Fruit fly (Drosophila melanogaster) whole organism, embryonic: ENCODE results near the gene CG43400.

Experiments used
- Bteb2 ChIP-seq: fragments of 200-800 bp; sonication (Bioruptor generic); optimal IDR thresholded peaks from 2 replicates; lab custom pipeline; 2016; ENCODE audit warnings: missing biosample characterization, missing genetic modification characterization
- CG10267 ChIP-seq: fragments of 200-800 bp; sonication (Bioruptor generic); optimal IDR thresholded peaks from 2 replicates; lab custom pipeline; 2018; ENCODE audit warnings: missing biosample characterization, mild to moderate bottlenecking, missing genetic modification characterization, moderate library complexity
- CG11504 ChIP-seq: fragments of 200-800 bp; sonication (Bioruptor generic); optimal IDR thresholded peaks from 3 replicates; lab custom pipeline; 2019; ENCODE audit warnings: missing biosample characterization, mild to moderate bottlenecking, missing genetic modification characterization, moderate library complexity
- CG12659 ChIP-seq: fragments of 200-800 bp; sonication (Bioruptor generic); optimal IDR thresholded peaks from 3 replicates; lab custom pipeline; 2017; ENCODE audit warnings: mild to moderate bottlenecking, missing biosample characterization, missing genetic modification reagents, missing genetic modification characterization
- CG15696 ChIP-seq: fragments of 200-800 bp; sonication (Bioruptor generic); optimal IDR thresholded peaks from 2 replicates; lab custom pipeline; 2019; ENCODE audit warnings: missing biosample characterization, mild to moderate bottlenecking, missing genetic modification characterization, moderate library complexity
- CG1602 ChIP-seq: fragments of 200-800 bp; sonication (Bioruptor generic); optimal IDR thresholded peaks from 3 replicates; lab custom pipeline; 2016; ENCODE audit warnings: missing biosample characterization, missing genetic modification characterization
- CG16815 ChIP-seq: fragments of 200-800 bp; sonication (Bioruptor generic); optimal IDR thresholded peaks from 3 replicates; lab custom pipeline; 2017; ENCODE audit warnings: missing biosample characterization, mild to moderate bottlenecking, missing genetic modification characterization
- CG18262 ChIP-seq: fragments of 200-800 bp; optimal IDR thresholded peaks from 3 replicates; lab custom pipeline; 2019; ENCODE audit warnings: missing biosample characterization, mild to moderate bottlenecking, missing genetic modification characterization, moderate library complexity
- CG2202 ChIP-seq: fragments of 200-800 bp; sonication (Bioruptor generic); optimal IDR thresholded peaks from 2 replicates; lab custom pipeline; 2018; ENCODE audit warnings: missing biosample characterization, mild to moderate bottlenecking, missing genetic modification characterization
- CG33557 ChIP-seq: fragments of 200-800 bp; sonication (Bioruptor generic); optimal IDR thresholded peaks from 2 replicates; lab custom pipeline; 2019; ENCODE audit warnings: missing biosample characterization, mild to moderate bottlenecking, missing genetic modification characterization, moderate library complexity
- CG4328 ChIP-seq: fragments of 200-800 bp; sonication (Bioruptor generic); optimal IDR thresholded peaks from 3 replicates; lab custom pipeline; 2017; ENCODE audit warnings: missing biosample characterization, missing genetic modification reagents, missing genetic modification characterization
- CG4424 ChIP-seq: fragments of 200-800 bp; sonication (Bioruptor generic); optimal IDR thresholded peaks from 3 replicates; lab custom pipeline; 2016; ENCODE audit warnings: missing biosample characterization, missing genetic modification characterization
- CG4730 ChIP-seq: fragments of 200-800 bp; sonication (Bioruptor generic); IDR thresholded peaks from 2 replicates; pipeline ENCODE4 v1.3.6; 2022; ENCODE audit warnings: missing biosample characterization, missing genetic modification characterization
- CG6683 ChIP-seq: fragments of 200-800 bp; sonication (Bioruptor generic); optimal IDR thresholded peaks from 2 replicates; lab custom pipeline; 2017; ENCODE audit warnings: missing biosample characterization, mild to moderate bottlenecking, missing genetic modification characterization, missing genetic modification reagents
- CG6689 ChIP-seq: fragments of 200-800 bp; sonication (Bioruptor generic); IDR thresholded peaks from 2 replicates; pipeline ENCODE4 v1.3.6; 2022; ENCODE audit warnings: missing biosample characterization, missing genetic modification characterization
- CG6791 ChIP-seq: fragments of 200-800 bp; sonication (Bioruptor generic); IDR thresholded peaks from 3 replicates; pipeline ENCODE4 v1.3.6; 2022; ENCODE audit warnings: missing biosample characterization, missing genetic modification characterization; ENCODE audit not compliant: partially characterized antibody
- CG8924 ChIP-seq: fragments of 200-800 bp; optimal IDR thresholded peaks from 3 replicates; lab custom pipeline; 2019; ENCODE audit warnings: missing biosample characterization, mild to moderate bottlenecking, missing genetic modification characterization, moderate library complexity
- CG9932 ChIP-seq: fragments of 200-800 bp; sonication (Bioruptor generic); IDR thresholded peaks from 2 replicates; pipeline ENCODE4 v1.3.6; 2022; ENCODE audit warnings: missing biosample characterization, missing genetic modification characterization
- Chrac-16 ChIP-seq: fragments of 200-800 bp; sonication (Bioruptor generic); optimal IDR thresholded peaks from 3 replicates; lab custom pipeline; 2016; ENCODE audit warnings: missing biosample characterization, missing genetic modification characterization
- CoRest ChIP-seq: fragments of 200-800 bp; sonication (Bioruptor generic); optimal IDR thresholded peaks from 3 replicates; lab custom pipeline; 2018; ENCODE audit warnings: missing biosample characterization, mild to moderate bottlenecking, missing genetic modification characterization, moderate library complexity
- D19A ChIP-seq: fragments of 200-800 bp; optimal IDR thresholded peaks from 3 replicates; lab custom pipeline; 2019; ENCODE audit warnings: missing biosample characterization, mild to moderate bottlenecking, missing genetic modification characterization, moderate library complexity
- Deaf1 ChIP-seq: fragments of 200-800 bp; optimal IDR thresholded peaks from 3 replicates; lab custom pipeline; 2019; ENCODE audit warnings: missing biosample characterization, mild to moderate bottlenecking, missing genetic modification characterization, moderate library complexity
- E2f1 ChIP-seq: fragments of 200-800 bp; sonication (Bioruptor generic); IDR thresholded peaks from 2 replicates; pipeline ENCODE4 v1.3.6; 2022; ENCODE audit warnings: missing biosample characterization, missing genetic modification characterization
- E2f2 ChIP-seq: fragments of 200-800 bp; sonication (Bioruptor generic); IDR thresholded peaks from 2 replicates; pipeline ENCODE4 v1.3.6; 2022; ENCODE audit warnings: missing biosample characterization, missing genetic modification characterization
- H15 ChIP-seq: fragments of 200-800 bp; sonication (Bioruptor generic); IDR thresholded peaks from 3 replicates; pipeline ENCODE4 v1.3.6; 2022; ENCODE audit warnings: missing biosample characterization, missing genetic modification characterization
- NC2β ChIP-seq: fragments of 200-800 bp; sonication (Bioruptor generic); optimal IDR thresholded peaks from 2 replicates; lab custom pipeline; 2016; ENCODE audit warnings: missing biosample characterization, missing genetic modification characterization
- Oli ChIP-seq: fragments of 200-800 bp; sonication (Bioruptor generic); optimal IDR thresholded peaks from 2 replicates; lab custom pipeline; 2018; ENCODE audit warnings: missing biosample characterization, mild to moderate bottlenecking, missing genetic modification characterization, moderate library complexity
- Ravus ChIP-seq: fragments of 200-800 bp; sonication (Bioruptor generic); IDR thresholded peaks from 2 replicates; pipeline ENCODE4 v1.3.6; 2022; ENCODE audit warnings: missing biosample characterization, missing genetic modification characterization
- Rfx ChIP-seq: fragments of 200-800 bp; sonication (Bioruptor generic); IDR thresholded peaks from 2 replicates; pipeline ENCODE4 v1.3.6; 2022; ENCODE audit warnings: missing biosample characterization, missing genetic modification characterization
- Sox100B ChIP-seq: fragments of 200-800 bp; sonication (Bioruptor generic); optimal IDR thresholded peaks from 3 replicates; lab custom pipeline; 2018; ENCODE audit warnings: missing biosample characterization, mild to moderate bottlenecking, missing genetic modification characterization
- Sox102F ChIP-seq: fragments of 200-800 bp; sonication (Bioruptor generic); optimal IDR thresholded peaks from 2 replicates; lab custom pipeline; 2018; ENCODE audit warnings: missing biosample characterization, mild to moderate bottlenecking, missing genetic modification characterization, moderate library complexity
- ato ChIP-seq: fragments of 200-800 bp; sonication (Bioruptor generic); IDR thresholded peaks from 2 replicates; pipeline ENCODE4 v1.3.6; 2022; ENCODE audit warnings: missing biosample characterization, missing genetic modification characterization; ENCODE audit not compliant: partially characterized antibody
- bsh ChIP-seq, 2 experiments: fragments of 200-800 bp; sonication (Bioruptor generic); optimal IDR thresholded peaks; 2 replicates each; lab custom pipeline; 2017 to 2018; ENCODE audit warnings: mild to moderate bottlenecking in 2 of 2, missing biosample characterization in 2 of 2, missing genetic modification characterization in 2 of 2, moderate library complexity in 1 of 2
- chif ChIP-seq, 2 experiments: fragments of 200-800 bp; sonication (Bioruptor generic); optimal IDR thresholded peaks; 3 replicates each; lab custom pipeline; 2016; ENCODE audit warnings: missing biosample characterization in 2 of 2, missing genetic modification characterization in 2 of 2
- dmrt99B ChIP-seq: fragments of 200-800 bp; sonication (Bioruptor generic); optimal IDR thresholded peaks from 2 replicates; lab custom pipeline; 2018; ENCODE audit warnings: missing biosample characterization, mild to moderate bottlenecking, missing genetic modification characterization, moderate library complexity
- dysf ChIP-seq: fragments of 200-800 bp; sonication (Bioruptor generic); IDR thresholded peaks from 3 replicates; pipeline ENCODE4 v1.3.6; 2022; ENCODE audit warnings: missing biosample characterization, missing genetic modification characterization
- esg ChIP-seq: fragments of 200-800 bp; sonication (Bioruptor generic); conservative IDR thresholded peaks from 2 replicates; pipeline ENCODE4 v1.3.6; 2022; ENCODE audit warnings: missing biosample characterization, missing genetic modification characterization
- fd96Cb ChIP-seq: fragments of 200-800 bp; sonication (Bioruptor generic); optimal IDR thresholded peaks from 2 replicates; lab custom pipeline; 2018; ENCODE audit warnings: missing biosample characterization, mild to moderate bottlenecking, missing genetic modification characterization, moderate library complexity
- gem ChIP-seq: fragments of 200-800 bp; sonication (Bioruptor generic); optimal IDR thresholded peaks from 2 replicates; lab custom pipeline; 2019; ENCODE audit warnings: missing biosample characterization, mild to moderate bottlenecking, missing genetic modification characterization, moderate library complexity
- gsb-n ChIP-seq: fragments of 200-800 bp; sonication (Bioruptor generic); optimal IDR thresholded peaks from 3 replicates; lab custom pipeline; 2018; ENCODE audit warnings: missing biosample characterization, mild to moderate bottlenecking, missing genetic modification characterization
- mam ChIP-seq: fragments of 200-800 bp; sonication (Bioruptor generic); optimal IDR thresholded peaks from 3 replicates; lab custom pipeline; 2016; ENCODE audit warnings: missing biosample characterization, missing genetic modification characterization
- mirr ChIP-seq: fragments of 200-800 bp; sonication (Bioruptor generic); optimal IDR thresholded peaks from 3 replicates; lab custom pipeline; 2018; ENCODE audit warnings: missing biosample characterization, mild to moderate bottlenecking, missing genetic modification characterization
- onecut ChIP-seq: fragments of 200-800 bp; sonication (Bioruptor generic); IDR thresholded peaks from 2 replicates; pipeline ENCODE4 v1.3.6; 2022; ENCODE audit warnings: missing biosample characterization, missing genetic modification characterization
- pan ChIP-seq, 4 experiments: fragments of >200 bp in 3 of 4; fragments of 200-800 bp in 1 of 4; sonication (Bioruptor generic) in 1 of 4; optimal IDR thresholded peaks in 3 of 4; IDR thresholded peaks in 1 of 4; 2 replicates each; pipeline versions ENCODE4 v1.3.6 to Lab custom; 2017 to 2022; ENCODE audit warnings: missing biosample characterization in 2 of 4, missing genetic modification characterization in 2 of 4, mixed read lengths in 1 of 4
- pb ChIP-seq: fragments of 200-800 bp; sonication (Bioruptor generic); optimal IDR thresholded peaks from 3 replicates; lab custom pipeline; 2016; ENCODE audit warnings: missing biosample characterization, missing genetic modification characterization
- slbo ChIP-seq: fragments of 200-800 bp; sonication (Bioruptor generic); IDR thresholded peaks from 2 replicates; pipeline ENCODE4 v1.3.6; 2022; ENCODE audit warnings: missing biosample characterization, missing genetic modification characterization
- sob ChIP-seq: fragments of 200-800 bp; sonication (Bioruptor generic); IDR thresholded peaks from 2 replicates; pipeline ENCODE4 v1.3.6; 2022; ENCODE audit warnings: missing biosample characterization, missing genetic modification characterization
- ssp ChIP-seq: fragments of 200-800 bp; sonication (Bioruptor generic); IDR thresholded peaks from 2 replicates; pipeline ENCODE4 v1.3.6; 2022; ENCODE audit warnings: missing biosample characterization, missing genetic modification characterization
- tap ChIP-seq: fragments of 200-800 bp; optimal IDR thresholded peaks from 3 replicates; lab custom pipeline; 2019; ENCODE audit warnings: missing biosample characterization, mild to moderate bottlenecking, missing genetic modification characterization, moderate library complexity
- tup ChIP-seq: fragments of 200-800 bp; sonication (Bioruptor generic); optimal IDR thresholded peaks from 2 replicates; lab custom pipeline; 2016; ENCODE audit warnings: missing biosample characterization, mild to moderate bottlenecking, missing genetic modification characterization, moderate library complexity

CG43400 gene

DNA sequence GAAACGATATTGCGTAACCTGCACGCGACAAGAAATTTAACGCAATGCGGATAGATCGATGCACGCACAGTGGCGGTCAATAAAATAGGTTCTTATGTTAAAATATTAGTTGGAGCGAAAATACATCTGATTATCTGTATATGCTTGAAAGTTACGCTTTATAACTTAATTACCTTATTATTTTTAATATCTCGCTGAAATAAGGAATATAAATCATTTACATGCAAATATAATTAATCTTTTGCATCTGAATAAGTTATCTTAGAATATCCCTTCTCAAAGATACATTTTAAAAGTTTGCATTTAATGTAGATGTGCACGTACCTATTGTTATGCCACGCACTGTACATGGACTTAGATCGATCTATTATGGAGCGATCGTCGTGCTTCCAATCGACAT, 18.9 kb upstream of the CG43400 start (continued):
- TF ChIP-seq mam = no peak
- TF ChIP-seq CG15696 (tag; lab: Kevin White, UChicago) = peak; percentile 57
- TF ChIP-seq Sox102F = peak; percentile 36
- no peak for TF ChIP-seq Chrac-16 (GFP tag; lab: Kevin White, UChicago)
- TF ChIP-seq chif (GFP tag; optimal IDR thresholded peaks at IDR 0.05; lab: Kevin White, UChicago) = peak in 1 of 2 experiments; percentile 34
- no peak for TF ChIP-seq CG4730 (GFP tag; lab: Robert Waterston, UW)
- TF ChIP-seq gem = peak; percentile 67
- no peak for TF ChIP-seq CG6791 (GFP tag; lab: Robert Waterston, UW)
- no peak for TF ChIP-seq Deaf1 (tag; lab: Kevin White, UChicago)
- no peak for TF ChIP-seq E2f2 (GFP tag; lab: Robert Waterston, UW)
- no peak for TF ChIP-seq slbo
- TF ChIP-seq CoRest = peak; percentile 32
- peak; percentile 29 for TF ChIP-seq CG1602 (GFP tag; lab: Kevin White, UChicago)
- no peak for TF ChIP-seq H15 (GFP tag; lab: Robert Waterston, UW)
- peak; percentile 32 for TF ChIP-seq CG16815 (GFP tag; lab: Kevin White, UChicago)
- no peak for TF ChIP-seq CG9932 (GFP tag; lab: Robert Waterston, UW)
- TF ChIP-seq CG12659 = no peak
- TF ChIP-seq bsh (GFP tag; optimal IDR thresholded peaks at IDR 0.05; lab: Kevin White, UChicago) = peak; percentile 55 to 68
- no peak for TF ChIP-seq CG6683
- no peak for TF ChIP-seq ssp (GFP tag; lab: Robert Waterston, UW)
- TF ChIP-seq sob (GFP tag; lab: Robert Waterston, UW) = no peak
- no peak for TF ChIP-seq onecut (GFP tag; lab: Robert Waterston, UW)
- 0 out of 2 replicates have a peak, but pooled peaks have one; percentile 19 for TF ChIP-seq esg
- peak; percentile 50 for TF ChIP-seq CG11504 (tag; lab: Kevin White, UChicago)
- TF ChIP-seq dysf (GFP tag; lab: Robert Waterston, UW) = 0 out of 3 replicates have a peak, but pooled peaks have one; percentile 44
- no peak for TF ChIP-seq Bteb2 (GFP tag; lab: Kevin White, UChicago)
- no peak for TF ChIP-seq tup (GFP tag; lab: Kevin White, UChicago)
- TF ChIP-seq CG2202 (tag; lab: Kevin White, UChicago) = peak; percentile 4
- peak; percentile 50 for TF ChIP-seq gsb-n (tag; lab: Kevin White, UChicago)
- TF ChIP-seq Oli = peak; percentile 44
- no peak for TF ChIP-seq Rfx (GFP tag; lab: Robert Waterston, UW)
- TF ChIP-seq CG33557 (GFP tag; lab: Kevin White, UChicago) = peak; percentile 43
- TF ChIP-seq dmrt99B = peak; percentile 44
- TF ChIP-seq CG18262 = peak; percentile 72
- TF ChIP-seq pb (GFP tag; lab: Kevin White, UChicago) = no peak
- peak; percentile 41 for TF ChIP-seq CG10267 (tag; lab: Kevin White, UChicago)
- TF ChIP-seq CG4328 (GFP tag; lab: Kevin White, UChicago) = no peak
- TF ChIP-seq pan (optimal IDR thresholded peaks at IDR 0.05; lab: Kevin White, UChicago) = no peak
- TF ChIP-seq pan (GFP tag; optimal IDR thresholded peaks at IDR 0.05 in 1 of 2, IDR thresholded peaks at IDR 0.05 in 1 of 2) = peak in 1 of 2 experiments; percentile 34
- TF ChIP-seq NC2β (GFP tag; lab: Kevin White, UChicago) = no peak
- TF ChIP-seq Sox100B = peak; percentile 42
- TF ChIP-seq Ravus (GFP tag; lab: Robert Waterston, UW) = no peak
- TF ChIP-seq fd96Cb (tag; lab: Kevin White, UChicago) = peak; percentile 58
- no peak for TF ChIP-seq ato (GFP tag; lab: Robert Waterston, UW)
- TF ChIP-seq CG8924 = peak; percentile 40
- TF ChIP-seq D19A (tag; lab: Kevin White, UChicago) = peak; percentile 41
- peak; percentile 44 for TF ChIP-seq CG4424 (GFP tag; lab: Kevin White, UChicago)
- TF ChIP-seq mirr = no peak
- no peak for TF ChIP-seq E2f1
- TF ChIP-seq CG6689 (GFP tag; lab: Robert Waterston, UW) = peak; percentile 62
- TF ChIP-seq tap (tag; lab: Kevin White, UChicago) = peak; percentile 11
